6 fruit fly cellular contexts compared by ENCODE assay signal in genomic region chrX:13284548-13284974, dm6.
TF ChIP-seq lines count a peak whose summit lies in the region.

No protein-coding gene starts in this region.

- TF ChIP-seq CTCF in whole organism, embryonic (GFP tag; optimal IDR thresholded peaks at IDR 0.05; lab: Kevin White, UChicago): no peak

TF ChIP-seq in whole organism, 6 proteins besides CTCF, POLR2A, EP300 and RAD21:
- TF ChIP-seq CG8478 (optimal IDR thresholded peaks at IDR 0.05; lab: Kevin White, UChicago) (no peak), pan (optimal IDR thresholded peaks at IDR 0.05; lab: Kevin White, UChicago) (no peak), EcR (GFP tag; optimal IDR thresholded peaks at IDR 0.05; lab: Kevin White, UChicago) (no peak), usp (GFP tag; optimal IDR thresholded peaks at IDR 0.05; lab: Kevin White, UChicago) (no peak), psq (optimal IDR thresholded peaks at IDR 0.05; lab: Kevin White, UChicago) (peak; percentile 10), Dll (optimal IDR thresholded peaks at IDR 0.05; lab: Kevin White, UChicago) (no peak)

TF ChIP-seq in whole organism, adult, 20 proteins besides CTCF, POLR2A, EP300 and RAD21:
- TF ChIP-seq Hr96 (GFP tag; optimal IDR thresholded peaks at IDR 0.05; lab: Kevin White, UChicago) (no peak), bab1 (GFP tag; optimal IDR thresholded peaks at IDR 0.05; lab: Kevin White, UChicago) (no peak), CG5204 (GFP tag; optimal IDR thresholded peaks at IDR 0.05; lab: Kevin White, UChicago) (no peak), cnc (optimal IDR thresholded peaks at IDR 0.05; lab: Kevin White, UChicago) (no peak), CG7101 (tag; optimal IDR thresholded peaks at IDR 0.05; lab: Kevin White, UChicago) (peak; percentile 4), pad (GFP tag; optimal IDR thresholded peaks at IDR 0.05; lab: Kevin White, UChicago) (peak; percentile 92), tj (GFP tag; optimal IDR thresholded peaks at IDR 0.05; lab: Kevin White, UChicago) (peak; percentile 27)
TF ChIP-seq in whole organism, adult: peak in this region for 3.

TF ChIP-seq in whole organism, embryonic, 481 proteins besides CTCF, POLR2A, EP300 and RAD21 (continues in another document):
- TF ChIP-seq CG15479 (GFP tag; optimal IDR thresholded peaks at IDR 0.05; lab: Kevin White, UChicago): peak; percentile 48
- TF ChIP-seq Max (GFP tag; optimal IDR thresholded peaks at IDR 0.05; lab: Kevin White, UChicago): no peak
- TF ChIP-seq CG12236 (GFP tag; optimal IDR thresholded peaks at IDR 0.05; lab: Kevin White, UChicago): no peak
- TF ChIP-seq CG17912 (GFP tag; optimal IDR thresholded peaks at IDR 0.05; lab: Kevin White, UChicago): no peak
- no peak for TF ChIP-seq ERR (GFP tag; optimal IDR thresholded peaks at IDR 0.05; lab: Kevin White, UChicago)
- no peak for TF ChIP-seq Opbp (GFP tag; IDR thresholded peaks at IDR 0.05; lab: Robert Waterston, UW; ENCODE audit: partially characterized antibody)
- peak; percentile 14 for TF ChIP-seq Hmr (GFP tag; optimal IDR thresholded peaks at IDR 0.05; lab: Kevin White, UChicago)
- TF ChIP-seq chif (GFP tag; optimal IDR thresholded peaks at IDR 0.05; lab: Kevin White, UChicago): no peak
- TF ChIP-seq knrl (GFP tag; IDR thresholded peaks at IDR 0.05; lab: Robert Waterston, UW; ENCODE audit: partially characterized antibody): no peak
- TF ChIP-seq cas (GFP tag; IDR thresholded peaks at IDR 0.05; lab: Robert Waterston, UW): no peak
- peak; percentile 65 to 86 for TF ChIP-seq Trl (optimal IDR thresholded peaks at IDR 0.05; lab: Kevin White, UChicago)
- TF ChIP-seq Trl (GFP tag; optimal IDR thresholded peaks at IDR 0.05; lab: Kevin White, UChicago): no peak
- peak; percentile 8 for TF ChIP-seq gem (tag; optimal IDR thresholded peaks at IDR 0.05; lab: Kevin White, UChicago)
- peak; percentile 36 for TF ChIP-seq lab (GFP tag; optimal IDR thresholded peaks at IDR 0.05; lab: Kevin White, UChicago)
- no peak for TF ChIP-seq CG8765 (GFP tag; IDR thresholded peaks at IDR 0.05; lab: Robert Waterston, UW)
- peak; percentile 42 for TF ChIP-seq cg (GFP tag; optimal IDR thresholded peaks at IDR 0.05; lab: Kevin White, UChicago)
- TF ChIP-seq chinmo (GFP tag; IDR thresholded peaks at IDR 0.05; lab: Robert Waterston, UW; ENCODE audit: partially characterized antibody): 0 out of 4 replicates have a peak, but pooled peaks have one; percentile 56
- no peak for TF ChIP-seq CG18476 (GFP tag; optimal IDR thresholded peaks at IDR 0.05; lab: Kevin White, UChicago)
- TF ChIP-seq CG4424 (GFP tag; optimal IDR thresholded peaks at IDR 0.05; lab: Kevin White, UChicago): no peak

TF ChIP-seq in whole organism, prepupa, 60 proteins besides CTCF, POLR2A, EP300 and RAD21:
- TF ChIP-seq CG15336 (GFP tag; IDR thresholded peaks at IDR 0.05; lab: Robert Waterston, UW): peak; percentile 41; the same call in 1 of the 2 replicates
- peak; percentile 53; the same call in 2 of the 3 replicates for TF ChIP-seq eg (GFP tag; IDR thresholded peaks at IDR 0.05; lab: Robert Waterston, UW)
- TF ChIP-seq Eip78C (GFP tag; lab: Kevin White, UChicago): peak; percentile 39
- 0 out of 3 replicates have a peak, but pooled peaks have one; percentile 47 for TF ChIP-seq CG6163 (GFP tag; IDR thresholded peaks at IDR 0.05; lab: Robert Waterston, UW)
- peak; percentile 56 for TF ChIP-seq fkh (GFP tag; optimal IDR thresholded peaks at IDR 0.05; lab: Kevin White, UChicago)
- no peak for TF ChIP-seq cyc (GFP tag; optimal IDR thresholded peaks at IDR 0.05; lab: Kevin White, UChicago)
- TF ChIP-seq fd85E (GFP tag; optimal IDR thresholded peaks at IDR 0.05; lab: Kevin White, UChicago): no peak
- TF ChIP-seq CG6276 (GFP tag; optimal IDR thresholded peaks at IDR 0.05; lab: Kevin White, UChicago): peak; percentile 20
- peak; percentile 64 for TF ChIP-seq vri (GFP tag; optimal IDR thresholded peaks at IDR 0.05; lab: Kevin White, UChicago)
- TF ChIP-seq CG32006 (GFP tag; optimal IDR thresholded peaks at IDR 0.05; lab: Kevin White, UChicago): no peak

TF ChIP-seq in whole organism, pupa, 21 proteins besides CTCF, POLR2A, EP300 and RAD21:
- TF ChIP-seq CG12605 (GFP tag; IDR thresholded peaks at IDR 0.05; lab: Robert Waterston, UW): peak; percentile 64; the same call in 1 of the 2 replicates
- peak; percentile 56; the same call in 1 of the 3 replicates for TF ChIP-seq fd96Ca (GFP tag; IDR thresholded peaks at IDR 0.05; lab: Robert Waterston, UW)
- TF ChIP-seq CG4496 (GFP tag; IDR thresholded peaks at IDR 0.05; lab: Robert Waterston, UW): 0 out of 3 replicates have a peak, but pooled peaks have one; percentile 47
- no peak for TF ChIP-seq CG14655 (GFP tag; optimal IDR thresholded peaks at IDR 0.05; lab: Kevin White, UChicago)
TF ChIP-seq in whole organism, pupa: peak in this region for 3.

TF ChIP-seq in whole organism, wandering third instar larva, 38 proteins besides CTCF, POLR2A, EP300 and RAD21:
- TF ChIP-seq dsf (GFP tag; optimal IDR thresholded peaks at IDR 0.05; lab: Kevin White, UChicago; ENCODE audit: borderline replicate concordance) (no peak), Hnf4 (GFP tag; optimal IDR thresholded peaks at IDR 0.05; lab: Kevin White, UChicago) (no peak), br (GFP tag; optimal IDR thresholded peaks at IDR 0.05; lab: Kevin White, UChicago) (no peak), lola (GFP tag; optimal IDR thresholded peaks at IDR 0.05; lab: Kevin White, UChicago) (no peak), Dif (GFP tag; optimal IDR thresholded peaks at IDR 0.05; lab: Kevin White, UChicago; ENCODE audit: partially characterized antibody) (peak; percentile 61), Rel (GFP tag; optimal IDR thresholded peaks at IDR 0.05; lab: Kevin White, UChicago) (no peak), Rel (tag; optimal IDR thresholded peaks at IDR 0.05; lab: Kevin White, UChicago) (no peak), Myc (optimal IDR thresholded peaks at IDR 0.05; lab: Kevin White, UChicago) (no peak), psq (GFP tag; optimal IDR thresholded peaks at IDR 0.05; lab: Kevin White, UChicago) (peak; percentile 89), GATAd (GFP tag; optimal IDR thresholded peaks at IDR 0.05; lab: Kevin White, UChicago) (no peak), CrebA (GFP tag; optimal IDR thresholded peaks at IDR 0.05; lab: Kevin White, UChicago; ENCODE audit: borderline replicate concordance) (no peak), h (GFP tag; optimal IDR thresholded peaks at IDR 0.05; lab: Kevin White, UChicago) (peak; percentile 12), dl (GFP tag; optimal IDR thresholded peaks at IDR 0.05; lab: Kevin White, UChicago; ENCODE audit: insufficient read depth in 1 of 2, partially characterized antibody in 2 of 2) (no peak), tai (GFP tag; optimal IDR thresholded peaks at IDR 0.05; lab: Kevin White, UChicago) (no peak), Dfd (GFP tag; optimal IDR thresholded peaks at IDR 0.05; lab: Kevin White, UChicago) (no peak), pan (optimal IDR thresholded peaks at IDR 0.05; lab: Kevin White, UChicago) (no peak), Abd-B (GFP tag; optimal IDR thresholded peaks at IDR 0.05; lab: Kevin White, UChicago) (no peak), Mio (GFP tag; optimal IDR thresholded peaks at IDR 0.05; lab: Kevin White, UChicago) (no peak), N (GFP tag; optimal IDR thresholded peaks at IDR 0.05; lab: Kevin White, UChicago) (no peak), foxo (GFP tag; optimal IDR thresholded peaks at IDR 0.05; lab: Kevin White, UChicago) (no peak), fru (GFP tag; optimal IDR thresholded peaks at IDR 0.05; lab: Kevin White, UChicago) (no peak), Hr83 (GFP tag; optimal IDR thresholded peaks at IDR 0.05; lab: Kevin White, UChicago; ENCODE audit: poor library complexity, severe bottlenecking) (no peak), ey (GFP tag; optimal IDR thresholded peaks at IDR 0.05; lab: Kevin White, UChicago) (no peak)
